Fruit fly (Drosophila melanogaster): ENCODE results near the gene CG5001.

Gene CG5001

DNA sequence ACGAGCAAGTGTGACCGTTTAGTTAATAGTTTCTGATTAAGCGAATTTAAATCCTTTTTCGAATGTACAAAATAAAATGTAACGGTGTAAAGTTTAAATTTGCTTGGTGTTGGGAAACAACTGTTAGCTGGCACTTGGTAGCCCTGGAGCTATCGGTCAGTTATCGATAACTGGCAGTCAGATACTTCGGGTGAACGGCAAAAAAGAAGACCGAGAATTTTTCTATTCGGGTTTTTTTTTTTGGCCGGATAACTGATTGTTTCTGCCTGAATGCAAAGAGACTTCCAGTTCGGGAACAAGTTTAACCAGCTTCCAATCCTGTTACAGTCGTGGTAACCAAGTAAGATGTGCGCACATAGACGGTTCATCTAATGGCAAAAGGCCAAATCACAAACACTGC is 8.0 kb upstream of the CG5001 start, which contains the start of gene CG4896 (continued):
- TF ChIP-seq nerfin-2 (GFP tag; IDR thresholded peaks at IDR 0.05; ENCODE audit: partially characterized antibody) (peak; percentile 62), CG1832 (GFP tag; optimal IDR thresholded peaks at IDR 0.05) (no peak), CG11723 (GFP tag; optimal IDR thresholded peaks at IDR 0.05) (no peak), slbo (GFP tag; IDR thresholded peaks at IDR 0.05) (peak; percentile 61), tup (GFP tag; optimal IDR thresholded peaks at IDR 0.05) (no peak), CG17186 (GFP tag; optimal IDR thresholded peaks at IDR 0.05) (no peak), Eip74EF (GFP tag; optimal IDR thresholded peaks at IDR 0.05) (no peak), stwl (tag; optimal IDR thresholded peaks at IDR 0.05) (peak; percentile 82), CG8281 (tag; optimal IDR thresholded peaks at IDR 0.05) (no peak), Vsx1 (GFP tag; optimal IDR thresholded peaks at IDR 0.05) (no peak), ttk (GFP tag; IDR thresholded peaks at IDR 0.05) (no peak), CG8290 (GFP tag; optimal IDR thresholded peaks at IDR 0.05) (peak; percentile 60), CG8290 (tag; optimal IDR thresholded peaks at IDR 0.05) (peak in 1 of 2 experiments; percentile 89), CG7963 (GFP tag; IDR thresholded peaks at IDR 0.05; ENCODE audit: partially characterized antibody) (peak; percentile 66; the same call in 2 of the 3 replicates), CG10431 (GFP tag; optimal IDR thresholded peaks at IDR 0.05) (no peak), toy (GFP tag; IDR thresholded peaks at IDR 0.05) (no peak), CG8924 (tag; optimal IDR thresholded peaks at IDR 0.05) (no peak), Sry-β (GFP tag; optimal IDR thresholded peaks at IDR 0.05) (no peak), CG1603 (tag; optimal IDR thresholded peaks at IDR 0.05) (no peak), CG6813 (GFP tag; optimal IDR thresholded peaks at IDR 0.05) (no peak), Meics (GFP tag; optimal IDR thresholded peaks at IDR 0.05) (no peak), insv (GFP tag; optimal IDR thresholded peaks at IDR 0.05) (no peak), lmd (GFP tag; IDR thresholded peaks at IDR 0.05) (no peak), ssp (GFP tag; IDR thresholded peaks at IDR 0.05) (no peak), pho (GFP tag; optimal IDR thresholded peaks at IDR 0.05) (peak; percentile 18), ken (GFP tag; IDR thresholded peaks at IDR 0.05) (no peak), chn (GFP tag; optimal IDR thresholded peaks at IDR 0.05) (no peak), gro (GFP tag; optimal IDR thresholded peaks at IDR 0.05) (peak; percentile 21), Camta (GFP tag; optimal IDR thresholded peaks at IDR 0.05) (no peak), CG33213 (GFP tag; optimal IDR thresholded peaks at IDR 0.05) (peak; percentile 18), CG8089 (GFP tag; optimal IDR thresholded peaks at IDR 0.05) (no peak), Myb (GFP tag; optimal IDR thresholded peaks at IDR 0.05) (peak; percentile 99), danr (GFP tag; IDR thresholded peaks at IDR 0.05) (no peak), onecut (GFP tag; IDR thresholded peaks at IDR 0.05) (no peak; the same call in 1 of the 2 replicates), CG5953 (GFP tag; IDR thresholded peaks at IDR 0.05) (no peak), CG11560 (tag; IDR thresholded peaks at IDR 0.05) (no peak), CG6765 (GFP tag; optimal IDR thresholded peaks at IDR 0.05) (no peak), CG12236 (GFP tag; optimal IDR thresholded peaks at IDR 0.05) (no peak), CG12942 (GFP tag; optimal IDR thresholded peaks at IDR 0.05) (no peak), CG7786 (GFP tag; optimal IDR thresholded peaks at IDR 0.05) (peak; percentile 4), seq (GFP tag; IDR thresholded peaks at IDR 0.05) (no peak), jing (GFP tag; optimal IDR thresholded peaks at IDR 0.05) (no peak), lab (GFP tag; optimal IDR thresholded peaks at IDR 0.05) (no peak), Hand (GFP tag; optimal IDR thresholded peaks at IDR 0.05) (no peak), CG1024 (GFP tag; IDR thresholded peaks at IDR 0.05) (no peak), Lhr (GFP tag; optimal IDR thresholded peaks at IDR 0.05) (no peak), NC2α (GFP tag; optimal IDR thresholded peaks at IDR 0.05) (no peak), Mes4 (GFP tag; optimal IDR thresholded peaks at IDR 0.05) (no peak), HLH4C (GFP tag; IDR thresholded peaks at IDR 0.05; ENCODE audit: partially characterized antibody) (peak; percentile 66), en (GFP tag; optimal IDR thresholded peaks at IDR 0.05) (no peak), CG2116 (GFP tag; optimal IDR thresholded peaks at IDR 0.05) (peak; percentile 57)

Data from whole organism, embryonic.